Fruit fly (Drosophila melanogaster): Measurements from ENCODE around the gene CG7968.

- TF ChIP-seq Optix (GFP tag; IDR thresholded peaks at IDR 0.05) (no peak), CG4730 (GFP tag; IDR thresholded peaks at IDR 0.05) (no peak)
These were observed 37.3 kb downstream of the CG7968 start for dm6 chr2L:13886326-13887073.
